Worm (Caenorhabditis elegans) whole organism, mixed stage, embryonic: Measurements from ENCODE around the gene M03F8.1.

Experiments
- M03D4.4 ChIP-seq: sonication (generic microtip); optimal IDR thresholded peaks from 2 replicates; lab custom pipeline; 2017; ENCODE audit warnings: mild to moderate bottlenecking, missing genetic modification characterization, missing compliant biosample characterization
- blmp-1 ChIP-seq: fragments of 150-350 bp; optimal IDR thresholded peaks from 2 replicates; lab custom pipeline; 2014; ENCODE audit warnings: missing biosample characterization, missing genetic modification characterization
- ceh-39 ChIP-seq: fragments of 150-350 bp; optimal IDR thresholded peaks from 2 replicates; lab custom pipeline; 2014; ENCODE audit warnings: missing biosample characterization, missing genetic modification characterization
- ceh-43 ChIP-seq: fragments of 200-800 bp; sonication (Bioruptor generic); optimal IDR thresholded peaks from 2 replicates; lab custom pipeline; 2018; ENCODE audit warnings: mild to moderate bottlenecking, missing genetic modification characterization, moderate library complexity, missing compliant biosample characterization
- ceh-83 ChIP-seq: fragments of 200-800 bp; sonication (Bioruptor generic); optimal IDR thresholded peaks from 2 replicates; lab custom pipeline; 2018; ENCODE audit warnings: mild to moderate bottlenecking, missing genetic modification characterization, missing compliant biosample characterization
- ces-1 ChIP-seq: fragments of 150-350 bp; optimal IDR thresholded peaks from 2 replicates; lab custom pipeline; 2014; ENCODE audit warnings: missing biosample characterization, missing genetic modification reagents, missing genetic modification characterization
- elt-1 ChIP-seq: sonication (generic microtip); optimal IDR thresholded peaks from 2 replicates; lab custom pipeline; 2017; ENCODE audit warnings: missing genetic modification characterization, mild to moderate bottlenecking, missing compliant biosample characterization, antibody characterized with exemption, moderate library complexity, borderline replicate concordance; ENCODE audit not compliant: insufficient read depth
- elt-3 ChIP-seq: fragments of 150-350 bp; optimal IDR thresholded peaks from 2 replicates; lab custom pipeline; 2014; ENCODE audit warnings: missing biosample characterization, missing genetic modification characterization
- flh-1 ChIP-seq: fragments of 200-800 bp; sonication (Bioruptor generic); optimal IDR thresholded peaks from 2 replicates; lab custom pipeline; 2018; ENCODE audit warnings: mild to moderate bottlenecking, missing genetic modification characterization, moderate library complexity, missing compliant biosample characterization
- ham-2 ChIP-seq: fragments of 200-800 bp; sonication (Bioruptor generic); optimal IDR thresholded peaks from 2 replicates; lab custom pipeline; 2018; ENCODE audit warnings: mild to moderate bottlenecking, missing genetic modification characterization, missing compliant biosample characterization
- hlh-1 ChIP-seq: fragments of 150-350 bp; optimal IDR thresholded peaks from 2 replicates; lab custom pipeline; 2014; ENCODE audit warnings: missing biosample characterization, missing genetic modification reagents, missing genetic modification characterization
- lin-32 ChIP-seq: fragments of 200-800 bp; sonication (Bioruptor generic); optimal IDR thresholded peaks from 2 replicates; lab custom pipeline; 2018; ENCODE audit warnings: mild to moderate bottlenecking, missing genetic modification characterization, missing compliant biosample characterization
- lsy-2 ChIP-seq: fragments of 150-350 bp; optimal IDR thresholded peaks from 2 replicates; lab custom pipeline; 2014; ENCODE audit warnings: missing biosample characterization, missing genetic modification characterization
- mab-5 ChIP-seq: fragments of 150-350 bp; optimal IDR thresholded peaks from 2 replicates; lab custom pipeline; 2014; ENCODE audit warnings: missing biosample characterization, missing genetic modification characterization
- mep-1 ChIP-seq: fragments of 150-350 bp; optimal IDR thresholded peaks from 2 replicates; lab custom pipeline; 2017; ENCODE audit warnings: missing biosample characterization, missing genetic modification reagents, missing genetic modification characterization, inconsistent platforms
- mls-2 ChIP-seq: sonication (generic microtip); optimal IDR thresholded peaks from 2 replicates; lab custom pipeline; 2016; ENCODE audit warnings: mild to moderate bottlenecking, missing genetic modification characterization, moderate library complexity, missing compliant biosample characterization
- nhr-12 ChIP-seq: fragments of 150-350 bp; optimal IDR thresholded peaks from 2 replicates; lab custom pipeline; 2014; ENCODE audit warnings: missing biosample characterization, missing genetic modification characterization
- nhr-2 ChIP-seq: fragments of 150-350 bp; optimal IDR thresholded peaks from 2 replicates; lab custom pipeline; 2014; ENCODE audit warnings: missing biosample characterization, missing genetic modification characterization
- nhr-237 ChIP-seq: fragments of 150-350 bp; optimal IDR thresholded peaks from 2 replicates; lab custom pipeline; 2014; ENCODE audit warnings: missing biosample characterization, missing genetic modification characterization
- nhr-28 ChIP-seq: fragments of 150-350 bp; optimal IDR thresholded peaks from 2 replicates; lab custom pipeline; 2014; ENCODE audit warnings: missing biosample characterization, missing genetic modification characterization
- nhr-76 ChIP-seq: sonication (generic microtip); optimal IDR thresholded peaks from 2 replicates; lab custom pipeline; 2017; ENCODE audit warnings: missing biosample characterization, missing genetic modification characterization
- pha-4 ChIP-seq: fragments of 150-350 bp; optimal IDR thresholded peaks from 2 replicates; lab custom pipeline; 2018; ENCODE audit warnings: missing biosample characterization, missing genetic modification reagents, missing genetic modification characterization
- sem-2 ChIP-seq: fragments of 200-800 bp; sonication (Bioruptor generic); optimal IDR thresholded peaks from 2 replicates; lab custom pipeline; 2018; ENCODE audit warnings: mild to moderate bottlenecking, missing genetic modification characterization, missing compliant biosample characterization
- snpc-4 ChIP-seq: fragments of 150-350 bp; optimal IDR thresholded peaks from 2 replicates; lab custom pipeline; 2014; ENCODE audit warnings: missing biosample characterization, missing genetic modification characterization
- sptf-1 ChIP-seq: sonication (generic microtip); optimal IDR thresholded peaks from 2 replicates; lab custom pipeline; 2017; ENCODE audit warnings: mild to moderate bottlenecking, missing genetic modification characterization, moderate library complexity, missing compliant biosample characterization
- tbx-8 ChIP-seq: fragments of 200-800 bp; sonication (Bioruptor generic); optimal IDR thresholded peaks from 2 replicates; lab custom pipeline; 2018; ENCODE audit warnings: mild to moderate bottlenecking, missing genetic modification characterization, moderate library complexity, missing compliant biosample characterization
- unc-120 ChIP-seq: sonication (generic microtip); optimal IDR thresholded peaks from 2 replicates; lab custom pipeline; 2017; ENCODE audit warnings: missing genetic modification characterization, missing compliant biosample characterization; ENCODE audit not compliant: poor library complexity, severe bottlenecking
- unc-39 ChIP-seq: fragments of 150-350 bp; optimal IDR thresholded peaks from 2 replicates; lab custom pipeline; 2014; ENCODE audit warnings: missing biosample characterization, missing genetic modification characterization
- unc-62 ChIP-seq: fragments of 150-350 bp; optimal IDR thresholded peaks from 2 replicates; lab custom pipeline; 2014; ENCODE audit warnings: missing biosample characterization, missing genetic modification reagents, missing genetic modification characterization
- zip-8 ChIP-seq: fragments of 150-350 bp; optimal IDR thresholded peaks from 2 replicates; lab custom pipeline; 2014; ENCODE audit warnings: missing biosample characterization, missing genetic modification characterization
- ztf-11 ChIP-seq: fragments of 150-350 bp; optimal IDR thresholded peaks from 2 replicates; lab custom pipeline; 2014; ENCODE audit warnings: missing biosample characterization, missing genetic modification characterization

The M03F8.1 gene

DNA sequence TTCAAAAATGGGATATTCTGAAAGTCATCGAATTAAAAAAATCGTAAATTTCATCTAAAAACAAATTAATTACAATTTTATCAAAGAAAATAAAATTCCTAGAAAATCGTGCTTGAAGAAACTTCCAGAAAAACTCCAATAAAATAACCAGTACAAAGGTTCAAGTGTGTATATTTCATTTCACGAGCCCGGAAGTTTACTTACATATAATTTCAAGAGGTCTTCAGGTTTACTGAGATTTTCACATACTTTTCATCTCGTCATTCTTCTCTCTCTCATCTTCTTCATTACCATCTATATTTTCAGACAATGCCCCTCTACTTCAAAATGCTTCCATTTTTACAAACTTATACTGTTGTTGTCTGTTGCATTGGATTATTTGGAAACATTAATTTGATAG is 29.0 kb upstream of the M03F8.1 start, which contains the start of gene srsx-18:
Gene srsx-18, plus strand, starts transcription at position 301 of the 400 bp plus-strand sequence.
- no peak for TF ChIP-seq M03D4.4 (tag; lab: Kevin White, UChicago)
- no peak for TF ChIP-seq lin-32
- TF ChIP-seq unc-39 (tag; lab: Kevin White, UChicago) = no peak
- TF ChIP-seq unc-120 = no peak
- no peak for TF ChIP-seq elt-3 (tag; lab: Kevin White, UChicago)
- no peak for TF ChIP-seq mab-5 (tag; lab: Kevin White, UChicago)
- no peak for TF ChIP-seq tbx-8 (GFP tag; lab: Kevin White, UChicago)
- TF ChIP-seq ham-2 = no peak
- TF ChIP-seq hlh-1 (tag; lab: Kevin White, UChicago) = no peak
- no peak for TF ChIP-seq nhr-2 (tag; lab: Kevin White, UChicago)
- no peak for TF ChIP-seq blmp-1
- no peak for TF ChIP-seq sptf-1 (tag; lab: Kevin White, UChicago)
- no peak for TF ChIP-seq mls-2 (tag; lab: Kevin White, UChicago)
- no peak for TF ChIP-seq ceh-83 (GFP tag; lab: Kevin White, UChicago)
- no peak for TF ChIP-seq nhr-76 (tag; lab: Kevin White, UChicago)
- no peak for TF ChIP-seq ceh-43 (GFP tag; lab: Kevin White, UChicago)
- TF ChIP-seq nhr-28 (tag; lab: Kevin White, UChicago) = no peak

DNA sequence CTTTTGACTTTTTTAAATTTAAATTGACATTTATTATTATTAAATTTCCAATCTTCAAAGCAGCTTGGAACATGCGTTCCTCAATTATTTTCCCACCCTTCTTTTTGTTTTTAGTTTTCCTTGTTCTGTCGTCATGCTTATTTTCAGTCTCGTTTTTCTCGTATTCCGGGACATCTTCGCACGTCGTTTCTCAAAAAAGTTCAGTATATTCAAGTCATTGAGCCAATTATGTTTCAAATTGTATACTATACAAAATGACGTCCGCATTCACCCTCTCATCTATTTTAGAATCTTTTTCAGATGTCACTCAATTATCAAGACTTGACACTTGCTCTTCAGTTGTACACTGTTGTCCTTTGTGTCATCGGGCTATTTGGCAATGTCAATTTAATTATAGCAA is 23.9 kb upstream of the M03F8.1 start, which contains the start of gene srsx-17:
Gene srsx-17, plus strand, starts transcription at position 301 of the 400 bp plus-strand sequence.
- TF ChIP-seq ces-1 (GFP tag; lab: Kevin White, UChicago) (no peak), sem-2 (GFP tag; lab: Kevin White, UChicago) (no peak), ceh-83 (GFP tag; lab: Kevin White, UChicago) (no peak), unc-62 (no peak), ceh-43 (GFP tag; lab: Kevin White, UChicago) (no peak), M03D4.4 (tag; lab: Kevin White, UChicago) (no peak), nhr-2 (tag; lab: Kevin White, UChicago) (no peak), ham-2 (no peak), mls-2 (tag; lab: Kevin White, UChicago) (no peak), zip-8 (tag; lab: Kevin White, UChicago) (no peak), elt-3 (tag; lab: Kevin White, UChicago) (no peak), nhr-28 (tag; lab: Kevin White, UChicago) (no peak), sptf-1 (tag; lab: Kevin White, UChicago) (no peak), snpc-4 (tag; lab: Kevin White, UChicago) (no peak)

DNA sequence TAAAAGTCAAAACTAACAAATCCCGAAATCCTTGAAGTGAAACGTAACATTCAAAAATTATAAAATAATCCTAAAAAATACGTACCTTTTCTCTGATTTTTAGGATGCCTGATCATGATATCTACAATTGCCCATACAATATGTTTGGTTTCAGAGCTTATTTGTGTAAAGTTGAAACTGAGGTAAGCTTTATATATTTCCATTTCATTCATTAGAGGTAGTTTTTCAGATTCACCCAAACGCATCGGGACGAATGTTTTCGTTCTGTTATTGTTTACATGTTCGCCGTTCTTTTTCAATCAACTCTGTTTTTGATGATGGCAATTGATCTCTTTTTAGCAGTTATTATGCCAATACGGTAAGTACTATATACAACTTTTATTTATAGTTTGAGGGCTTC is 23.2 kb upstream of the M03F8.1 start:
- TF ChIP-seq unc-62 (no peak), blmp-1 (no peak), ces-1 (GFP tag; lab: Kevin White, UChicago) (no peak), lsy-2 (tag; lab: Kevin White, UChicago) (no peak), nhr-12 (tag; lab: Kevin White, UChicago) (no peak), ztf-11 (tag; lab: Kevin White, UChicago) (no peak), sptf-1 (tag; lab: Kevin White, UChicago) (no peak), pha-4 (tag; lab: Kevin White, UChicago) (no peak), zip-8 (tag; lab: Kevin White, UChicago) (no peak), unc-120 (no peak), elt-3 (tag; lab: Kevin White, UChicago) (no peak), elt-1 (tag; lab: Kevin White, UChicago) (no peak), M03D4.4 (tag; lab: Kevin White, UChicago) (no peak), mep-1 (tag; lab: Kevin White, UChicago) (no peak)

DNA sequence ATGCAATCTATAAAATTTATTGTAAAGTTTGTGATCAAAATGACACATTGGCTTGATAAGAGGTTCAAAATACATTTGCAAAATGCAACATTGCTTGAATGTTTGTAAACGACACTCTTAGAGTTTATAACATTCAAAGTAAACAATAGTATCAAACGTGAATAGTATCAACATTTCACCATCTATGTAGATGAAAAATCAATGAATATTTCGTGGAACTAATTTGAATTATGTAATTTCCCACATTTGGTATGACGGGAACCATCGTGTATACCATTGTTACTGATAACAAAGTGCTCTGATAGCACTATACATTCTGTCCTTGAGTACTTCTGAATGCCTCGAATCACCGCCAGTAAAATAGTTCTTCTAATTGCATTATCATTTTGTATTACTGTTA is 20.6 kb upstream of the M03F8.1 start, which contains the start of gene galt-1:
Gene galt-1, plus strand, starts transcription at position 318 of the 400 bp plus-strand sequence.
- no peak for TF ChIP-seq M03D4.4 (tag; lab: Kevin White, UChicago)
- no peak for TF ChIP-seq ceh-39 (tag; lab: Kevin White, UChicago)
- no peak for TF ChIP-seq elt-3 (tag; lab: Kevin White, UChicago)
- no peak for TF ChIP-seq unc-62
- no peak for TF ChIP-seq nhr-237 (tag; lab: Kevin White, UChicago)
- no peak for TF ChIP-seq sem-2 (GFP tag; lab: Kevin White, UChicago)
- TF ChIP-seq unc-120 = no peak
- TF ChIP-seq lsy-2 (tag; lab: Kevin White, UChicago) = no peak
- TF ChIP-seq mep-1 (tag; lab: Kevin White, UChicago) = no peak
- TF ChIP-seq pha-4 (tag; lab: Kevin White, UChicago) = no peak
- no peak for TF ChIP-seq ceh-43 (GFP tag; lab: Kevin White, UChicago)
- TF ChIP-seq hlh-1 (tag; lab: Kevin White, UChicago) = no peak
- no peak for TF ChIP-seq lin-32
- no peak for TF ChIP-seq ceh-83 (GFP tag; lab: Kevin White, UChicago)
- TF ChIP-seq sptf-1 (tag; lab: Kevin White, UChicago) = no peak
- TF ChIP-seq nhr-28 (tag; lab: Kevin White, UChicago) = no peak
- TF ChIP-seq flh-1 (GFP tag; lab: Kevin White, UChicago) = no peak
